Worm (Caenorhabditis elegans): ENCODE results near the gene M163.5.

ce11 chrX:14500422-14501058 lies 26.7 kb downstream of the M163.5 start:
- TF ChIP-seq ces-1 (GFP tag; optimal IDR thresholded peaks at IDR 0.05): no peak
- no peak for TF ChIP-seq unc-62 (GFP tag; optimal IDR thresholded peaks at IDR 0.05)
